Fruit fly (Drosophila melanogaster) whole organism, embryonic: ENCODE results near the gene Noa36.

ENCODE experiments used
- ATbp ChIP-seq: fragments of 200-800 bp; sonication (Bioruptor generic); optimal IDR thresholded peaks from 2 replicates; lab custom pipeline; 2017; ENCODE audit warnings: missing biosample characterization, mild to moderate bottlenecking, missing genetic modification characterization, missing genetic modification reagents
- Antp ChIP-seq: fragments of 200-800 bp; sonication (Bioruptor generic); optimal IDR thresholded peaks from 3 replicates; lab custom pipeline; 2016; ENCODE audit warnings: missing biosample characterization, missing genetic modification characterization
- CG12236 ChIP-seq: fragments of 200-800 bp; sonication (Bioruptor generic); optimal IDR thresholded peaks from 2 replicates; lab custom pipeline; 2016; ENCODE audit warnings: missing biosample characterization, missing genetic modification characterization
- CG13775 ChIP-seq: fragments of 200-800 bp; sonication (Bioruptor generic); optimal IDR thresholded peaks from 3 replicates; lab custom pipeline; 2017; ENCODE audit warnings: missing biosample characterization, mild to moderate bottlenecking, missing genetic modification characterization
- CG13894 ChIP-seq: fragments of 200-800 bp; sonication (Bioruptor generic); optimal IDR thresholded peaks from 3 replicates; lab custom pipeline; 2018; ENCODE audit warnings: missing biosample characterization, mild to moderate bottlenecking, missing genetic modification characterization, moderate library complexity
- CG14441 ChIP-seq: fragments of 200-800 bp; sonication (Bioruptor generic); IDR thresholded peaks from 2 replicates; pipeline ENCODE4 v1.3.6; 2022; ENCODE audit warnings: missing biosample characterization, missing genetic modification characterization
- CG1529 ChIP-seq: fragments of 200-800 bp; sonication (Bioruptor generic); optimal IDR thresholded peaks from 3 replicates; lab custom pipeline; 2018; ENCODE audit warnings: missing biosample characterization, missing genetic modification characterization
- CG1602 ChIP-seq: fragments of 200-800 bp; sonication (Bioruptor generic); optimal IDR thresholded peaks from 3 replicates; lab custom pipeline; 2016; ENCODE audit warnings: missing biosample characterization, missing genetic modification characterization
- CG1792 ChIP-seq: fragments of 200-800 bp; sonication (Bioruptor generic); optimal IDR thresholded peaks from 2 replicates; lab custom pipeline; 2016; ENCODE audit warnings: missing biosample characterization, missing genetic modification characterization
- CG31365 ChIP-seq: fragments of 200-800 bp; sonication (Bioruptor generic); optimal IDR thresholded peaks from 2 replicates; lab custom pipeline; 2018; ENCODE audit warnings: missing biosample characterization, mild to moderate bottlenecking, missing genetic modification characterization
- CG3163 ChIP-seq: fragments of 200-800 bp; sonication (Bioruptor generic); optimal IDR thresholded peaks from 3 replicates; lab custom pipeline; 2016; ENCODE audit warnings: missing biosample characterization, missing genetic modification characterization
- CG34224 ChIP-seq: fragments of 200-800 bp; sonication (Bioruptor generic); IDR thresholded peaks from 3 replicates; pipeline ENCODE4 v1.3.6; 2022; ENCODE audit warnings: missing biosample characterization, missing genetic modification characterization; ENCODE audit not compliant: partially characterized antibody
- CG5245 ChIP-seq: fragments of 200-800 bp; sonication (Bioruptor generic); optimal IDR thresholded peaks from 3 replicates; lab custom pipeline; 2016; ENCODE audit warnings: missing biosample characterization, missing genetic modification characterization
- CG6272 ChIP-seq: fragments of 200-800 bp; sonication (Bioruptor generic); IDR thresholded peaks from 2 replicates; pipeline ENCODE4 v1.3.6; 2022; ENCODE audit warnings: missing biosample characterization, missing genetic modification characterization
- CG7271 ChIP-seq: fragments of 200-800 bp; sonication (Bioruptor generic); optimal IDR thresholded peaks from 2 replicates; lab custom pipeline; 2018; ENCODE audit warnings: missing biosample characterization, mild to moderate bottlenecking, missing genetic modification characterization, moderate library complexity
- CG7357 ChIP-seq: fragments of 200-800 bp; sonication (Bioruptor generic); IDR thresholded peaks from 3 replicates; pipeline ENCODE4 v1.3.6; 2022; ENCODE audit warnings: missing biosample characterization, missing genetic modification characterization
- CG7786 ChIP-seq: fragments of 200-800 bp; sonication (Bioruptor generic); optimal IDR thresholded peaks from 2 replicates; lab custom pipeline; 2016; ENCODE audit warnings: missing biosample characterization, missing genetic modification characterization
- CG8388 ChIP-seq: fragments of 200-800 bp; sonication (Bioruptor generic); optimal IDR thresholded peaks from 2 replicates; lab custom pipeline; 2019; ENCODE audit warnings: missing biosample characterization, mild to moderate bottlenecking, missing genetic modification characterization, moderate library complexity
- CG9215 ChIP-seq: fragments of 200-800 bp; sonication (Bioruptor generic); IDR thresholded peaks from 2 replicates; pipeline ENCODE4 v1.3.6; 2022; ENCODE audit warnings: missing biosample characterization, missing genetic modification characterization
- CG9437 ChIP-seq: fragments of 200-800 bp; sonication (Bioruptor generic); optimal IDR thresholded peaks from 2 replicates; lab custom pipeline; 2018; ENCODE audit warnings: missing biosample characterization, mild to moderate bottlenecking, missing genetic modification characterization
- CkIIα-i1 ChIP-seq: fragments of 200-800 bp; sonication (Bioruptor generic); IDR thresholded peaks from 2 replicates; pipeline ENCODE4 v1.3.6; 2022; ENCODE audit warnings: missing biosample characterization, missing genetic modification characterization
- CrebB ChIP-seq: fragments of 200-800 bp; sonication (Bioruptor generic); optimal IDR thresholded peaks from 3 replicates; lab custom pipeline; 2018; ENCODE audit warnings: missing biosample characterization, mild to moderate bottlenecking, missing genetic modification characterization
- Dbx ChIP-seq: fragments of 200-800 bp; sonication (Bioruptor generic); IDR thresholded peaks from 3 replicates; pipeline ENCODE4 v1.3.6; 2022; ENCODE audit warnings: missing biosample characterization, missing genetic modification characterization
- Dll ChIP-seq: fragments of 200-800 bp; sonication (Bioruptor generic); IDR thresholded peaks from 4 replicates; pipeline ENCODE4 v1.3.6; 2022; ENCODE audit warnings: missing biosample characterization, missing genetic modification characterization; ENCODE audit not compliant: partially characterized antibody
- Hr3 ChIP-seq: fragments of 200-800 bp; sonication (Bioruptor generic); optimal IDR thresholded peaks from 3 replicates; lab custom pipeline; 2016; ENCODE audit warnings: missing biosample characterization, missing genetic modification characterization
- Hr39 ChIP-seq: fragments of >200 bp; optimal IDR thresholded peaks from 2 replicates; lab custom pipeline; 2017
- Scr ChIP-seq: fragments of 200-800 bp; sonication (Bioruptor generic); IDR thresholded peaks from 2 replicates; pipeline ENCODE4 v1.3.6; 2022; ENCODE audit warnings: missing biosample characterization, missing genetic modification characterization; ENCODE audit not compliant: partially characterized antibody
- ash1 ChIP-seq: fragments of 200-800 bp; sonication (Bioruptor generic); optimal IDR thresholded peaks from 2 replicates; lab custom pipeline; 2018; ENCODE audit warnings: missing biosample characterization, mild to moderate bottlenecking, missing genetic modification characterization
- ato ChIP-seq: fragments of 200-800 bp; sonication (Bioruptor generic); IDR thresholded peaks from 2 replicates; pipeline ENCODE4 v1.3.6; 2022; ENCODE audit warnings: missing biosample characterization, missing genetic modification characterization; ENCODE audit not compliant: partially characterized antibody
- btn ChIP-seq: fragments of 200-800 bp; sonication (Bioruptor generic); optimal IDR thresholded peaks from 2 replicates; lab custom pipeline; 2016; ENCODE audit warnings: missing biosample characterization, missing genetic modification characterization
- chn ChIP-seq: fragments of 200-800 bp; sonication (Bioruptor generic); optimal IDR thresholded peaks from 2 replicates; lab custom pipeline; 2016; ENCODE audit warnings: missing biosample characterization, missing genetic modification characterization
- cwo ChIP-seq: fragments of 200-800 bp; sonication (Bioruptor generic); optimal IDR thresholded peaks from 3 replicates; lab custom pipeline; 2017; ENCODE audit warnings: missing biosample characterization, missing genetic modification characterization, mild to moderate bottlenecking, moderate library complexity, missing genetic modification reagents
- eve ChIP-seq, 2 experiments: fragments of >200 bp; optimal IDR thresholded peaks; 2 replicates each; lab custom pipeline; 2017; ENCODE audit warnings: missing biosample characterization in 2 of 2, missing genetic modification characterization in 2 of 2
- fd102C ChIP-seq: fragments of 200-800 bp; sonication (Bioruptor generic); optimal IDR thresholded peaks from 2 replicates; lab custom pipeline; 2018; ENCODE audit warnings: missing biosample characterization, mild to moderate bottlenecking, missing genetic modification characterization, moderate library complexity
- jigr1 ChIP-seq: fragments of 200-800 bp; sonication (Bioruptor generic); IDR thresholded peaks from 3 replicates; pipeline ENCODE4 v1.3.6; 2022; ENCODE audit warnings: missing biosample characterization, missing genetic modification characterization
- jumu ChIP-seq: fragments of 200-800 bp; sonication (Bioruptor generic); optimal IDR thresholded peaks from 3 replicates; lab custom pipeline; 2016; ENCODE audit warnings: missing biosample characterization, missing genetic modification characterization
- klu ChIP-seq: fragments of 200-800 bp; sonication (Bioruptor generic); IDR thresholded peaks from 2 replicates; pipeline ENCODE4 v1.3.6; 2022; ENCODE audit warnings: missing biosample characterization, missing genetic modification characterization
- lab ChIP-seq: fragments of 200-800 bp; sonication (Bioruptor generic); optimal IDR thresholded peaks from 3 replicates; lab custom pipeline; 2017; ENCODE audit warnings: missing biosample characterization, missing genetic modification characterization, mild to moderate bottlenecking, moderate library complexity, missing genetic modification reagents
- odd ChIP-seq: fragments of 200-800 bp; sonication (Bioruptor generic); optimal IDR thresholded peaks from 2 replicates; lab custom pipeline; 2017; ENCODE audit warnings: missing biosample characterization, mild to moderate bottlenecking, missing genetic modification characterization
- org-1 ChIP-seq: fragments of 200-800 bp; sonication (Bioruptor generic); optimal IDR thresholded peaks from 2 replicates; lab custom pipeline; 2017; ENCODE audit warnings: missing biosample characterization, missing genetic modification characterization
- pan ChIP-seq, 4 experiments: fragments of >200 bp in 3 of 4; fragments of 200-800 bp in 1 of 4; sonication (Bioruptor generic) in 1 of 4; optimal IDR thresholded peaks in 3 of 4; IDR thresholded peaks in 1 of 4; 2 replicates each; pipeline versions ENCODE4 v1.3.6 to Lab custom; 2017 to 2022; ENCODE audit warnings: missing biosample characterization in 2 of 4, missing genetic modification characterization in 2 of 4, mixed read lengths in 1 of 4
- row ChIP-seq: fragments of 200-800 bp; sonication (Bioruptor generic); IDR thresholded peaks from 3 replicates; pipeline ENCODE4 v1.3.6; 2022; ENCODE audit warnings: missing biosample characterization, missing genetic modification characterization
- seq ChIP-seq: fragments of 200-800 bp; sonication (Bioruptor generic); IDR thresholded peaks from 2 replicates; pipeline ENCODE4 v1.3.6; 2022; ENCODE audit warnings: missing biosample characterization, missing genetic modification characterization
- shn ChIP-seq: fragments of 200-800 bp; sonication (Bioruptor generic); optimal IDR thresholded peaks from 3 replicates; lab custom pipeline; 2016; ENCODE audit warnings: missing biosample characterization, missing genetic modification characterization
- sisA ChIP-seq: fragments of 200-800 bp; sonication (Bioruptor generic); IDR thresholded peaks from 2 replicates; pipeline ENCODE4 v1.3.6; 2022; ENCODE audit warnings: missing biosample characterization, missing genetic modification characterization
- sob ChIP-seq: fragments of 200-800 bp; sonication (Bioruptor generic); IDR thresholded peaks from 2 replicates; pipeline ENCODE4 v1.3.6; 2022; ENCODE audit warnings: missing biosample characterization, missing genetic modification characterization
- sug ChIP-seq: fragments of 200-800 bp; optimal IDR thresholded peaks from 2 replicates; lab custom pipeline; 2019; ENCODE audit warnings: missing biosample characterization, mild to moderate bottlenecking, missing genetic modification characterization, moderate library complexity
- tap ChIP-seq: fragments of 200-800 bp; optimal IDR thresholded peaks from 3 replicates; lab custom pipeline; 2019; ENCODE audit warnings: missing biosample characterization, mild to moderate bottlenecking, missing genetic modification characterization, moderate library complexity
- zf30C ChIP-seq: fragments of 200-800 bp; sonication (Bioruptor generic); optimal IDR thresholded peaks from 3 replicates; lab custom pipeline; 2018; ENCODE audit warnings: missing biosample characterization, mild to moderate bottlenecking, missing genetic modification characterization

The Noa36 gene

dm6 chr3R:28585076-28585821, 13.8 kb downstream of the Noa36 start, which contains the start of gene fkh (continued):
- TF ChIP-seq eve (GFP tag; optimal IDR thresholded peaks at IDR 0.05; lab: Kevin White, UChicago) (no peak), ash1 (peak; percentile 99), shn (GFP tag; lab: Kevin White, UChicago) (peak; percentile 84), CG8388 (GFP tag; lab: Kevin White, UChicago) (peak; percentile 21), CG5245 (GFP tag; lab: Kevin White, UChicago) (peak; percentile 64), Dbx (peak; percentile 93), Hr39 (no peak), odd (GFP tag; lab: Kevin White, UChicago) (peak; percentile 95), pan (optimal IDR thresholded peaks at IDR 0.05; lab: Kevin White, UChicago) (no peak), pan (GFP tag; optimal IDR thresholded peaks at IDR 0.05 in 1 of 2, IDR thresholded peaks at IDR 0.05 in 1 of 2) (peak in 1 of 2 experiments; percentile 77), Antp (peak; percentile 88), CG7786 (GFP tag; lab: Kevin White, UChicago) (peak; percentile 92), org-1 (GFP tag; lab: Kevin White, UChicago) (peak; percentile 97), Dll (GFP tag; lab: Robert Waterston, UW) (peak; percentile 40; the same call in 2 of the 4 replicates), row (GFP tag; lab: Robert Waterston, UW) (no peak; the same call in 2 of the 3 replicates), CG13775 (GFP tag; lab: Kevin White, UChicago) (peak; percentile 84), sug (peak; percentile 75), CrebB (tag; lab: Kevin White, UChicago) (peak; percentile 94), CG14441 (GFP tag; lab: Robert Waterston, UW) (peak; percentile 58; the same call in 1 of the 2 replicates), seq (peak; percentile 97), CG9215 (peak; percentile 18; the same call in 1 of the 2 replicates), Hr3 (GFP tag; lab: Kevin White, UChicago) (peak; percentile 46), CG6272 (no peak), btn (peak; percentile 91), sisA (no peak), CG7357 (GFP tag; lab: Robert Waterston, UW) (0 out of 3 replicates have a peak, but pooled peaks have one; percentile 54), CG1602 (peak; percentile 65), klu (GFP tag; lab: Robert Waterston, UW) (no peak), jigr1 (GFP tag; lab: Robert Waterston, UW) (no peak), Scr (GFP tag; lab: Robert Waterston, UW) (no peak), jumu (GFP tag; lab: Kevin White, UChicago) (peak; percentile 92), sob (GFP tag; lab: Robert Waterston, UW) (peak; percentile 86; the same call in 1 of the 2 replicates), chn (GFP tag; lab: Kevin White, UChicago) (peak; percentile 74), zf30C (GFP tag; lab: Kevin White, UChicago) (peak; percentile 38), CG13894 (tag; lab: Kevin White, UChicago) (peak; percentile 77), CG1792 (GFP tag; lab: Kevin White, UChicago) (peak; percentile 96), ATbp (GFP tag; lab: Kevin White, UChicago) (peak; percentile 99), CG34224 (GFP tag; lab: Robert Waterston, UW) (peak; percentile 67; the same call in 2 of the 3 replicates), CG9437 (GFP tag; lab: Kevin White, UChicago) (peak; percentile 42), CG12236 (peak; percentile 92), CG3163 (GFP tag; lab: Kevin White, UChicago) (peak; percentile 90), ato (no peak), CG31365 (tag; lab: Kevin White, UChicago) (peak; percentile 87), lab (GFP tag; lab: Kevin White, UChicago) (peak; percentile 99), CkIIα-i1 (GFP tag; lab: Robert Waterston, UW) (no peak), CG7271 (no peak), CG1529 (GFP tag; lab: Kevin White, UChicago) (peak; percentile 92), cwo (peak; percentile 91), tap (tag; lab: Kevin White, UChicago) (peak; percentile 80), fd102C (GFP tag; lab: Kevin White, UChicago) (peak; percentile 90)
